Worm (Caenorhabditis elegans): ENCODE data around the gene srh-265.

DNA sequence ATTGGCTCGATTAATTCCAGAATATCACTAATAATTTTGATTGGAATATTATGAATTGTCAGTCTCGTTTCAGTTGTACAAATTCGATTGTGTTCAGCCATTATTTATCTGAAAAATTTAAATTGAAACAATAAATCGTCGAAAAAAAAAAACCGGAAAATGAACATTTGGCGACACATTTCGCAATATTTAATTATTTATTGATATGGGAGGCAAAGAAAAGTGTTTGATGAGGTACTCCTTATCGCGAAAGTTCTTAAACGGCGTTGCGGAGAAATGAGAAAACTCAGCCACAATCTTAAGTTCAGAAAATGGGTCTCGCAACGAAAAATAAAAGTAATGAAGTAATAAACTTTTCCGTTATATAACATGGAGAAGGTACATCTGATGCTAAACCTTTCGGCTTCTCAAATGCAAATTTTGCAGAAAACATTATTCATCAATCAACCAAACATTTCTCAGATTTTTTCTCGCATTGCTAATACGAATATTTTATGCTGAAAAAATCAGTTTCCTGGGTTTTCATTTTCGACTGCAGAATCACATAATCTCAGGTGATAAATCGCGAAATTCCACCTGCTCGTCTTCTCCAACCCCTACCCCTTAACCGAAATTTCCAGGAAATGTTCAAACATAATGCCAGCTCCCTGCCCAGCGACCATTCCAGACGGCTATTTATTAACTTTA, 16.2 kb upstream of the srh-265 start, which contains the start of the genes T06E6.15 and sri-7:
- TF ChIP-seq nhr-6 (tag; optimal IDR thresholded peaks at IDR 0.05) = no peak
- no peak for TF ChIP-seq ztf-4 (tag; optimal IDR thresholded peaks at IDR 0.05)
- no peak for TF ChIP-seq zag-1 (tag; optimal IDR thresholded peaks at IDR 0.05)
- TF ChIP-seq nhr-77 (tag; optimal IDR thresholded peaks at IDR 0.05) = no peak
- TF ChIP-seq ZK546.5 (tag; optimal IDR thresholded peaks at IDR 0.05) = no peak
- no peak for TF ChIP-seq nhr-237 (tag; optimal IDR thresholded peaks at IDR 0.05)
- no peak for TF ChIP-seq unc-39 (tag; optimal IDR thresholded peaks at IDR 0.05)
- no peak for TF ChIP-seq nhr-129 (tag; optimal IDR thresholded peaks at IDR 0.05)
- TF ChIP-seq snpc-4 (tag; optimal IDR thresholded peaks at IDR 0.05) = no peak
- TF ChIP-seq unc-62 (GFP tag; optimal IDR thresholded peaks at IDR 0.05) = no peak
- TF ChIP-seq lsy-2 (tag; optimal IDR thresholded peaks at IDR 0.05) = no peak
- TF ChIP-seq ama-1 (optimal IDR thresholded peaks at IDR 0.05) = no peak
- no peak for TF ChIP-seq nhr-25 (tag; optimal IDR thresholded peaks at IDR 0.05)

Data from whole organism, L2 larva.